Fruit fly (Drosophila melanogaster) whole organism, prepupa: ENCODE measurements around the gene bur.

Source experiments
- CG16779 ChIP-seq: fragments of 200-800 bp; sonication (Bioruptor generic); optimal IDR thresholded peaks from 3 replicates; lab custom pipeline; 2017; ENCODE audit warnings: missing biosample characterization, mild to moderate bottlenecking, missing genetic modification characterization
- CG3919 ChIP-seq: fragments of 200-800 bp; sonication (Bioruptor generic); optimal IDR thresholded peaks from 3 replicates; lab custom pipeline; 2016; ENCODE audit warnings: missing biosample characterization, missing genetic modification characterization
- CG6854 ChIP-seq: fragments of 200-800 bp; sonication (Bioruptor generic); optimal IDR thresholded peaks from 2 replicates; lab custom pipeline; 2017; ENCODE audit warnings: missing biosample characterization, mild to moderate bottlenecking, missing genetic modification characterization
- CG8632 ChIP-seq: fragments of 200-800 bp; sonication (Bioruptor generic); optimal IDR thresholded peaks from 3 replicates; lab custom pipeline; 2016; ENCODE audit warnings: missing biosample characterization, missing genetic modification characterization
- Lpt ChIP-seq: fragments of 200-800 bp; sonication (Bioruptor generic); optimal IDR thresholded peaks from 3 replicates; lab custom pipeline; 2016; ENCODE audit warnings: missing biosample characterization, missing genetic modification characterization
- eg ChIP-seq: fragments of 200-800 bp; sonication (Bioruptor generic); IDR thresholded peaks from 3 replicates; pipeline ENCODE4 v1.3.6; 2022; ENCODE audit warnings: missing biosample characterization, missing genetic modification characterization

DNA sequence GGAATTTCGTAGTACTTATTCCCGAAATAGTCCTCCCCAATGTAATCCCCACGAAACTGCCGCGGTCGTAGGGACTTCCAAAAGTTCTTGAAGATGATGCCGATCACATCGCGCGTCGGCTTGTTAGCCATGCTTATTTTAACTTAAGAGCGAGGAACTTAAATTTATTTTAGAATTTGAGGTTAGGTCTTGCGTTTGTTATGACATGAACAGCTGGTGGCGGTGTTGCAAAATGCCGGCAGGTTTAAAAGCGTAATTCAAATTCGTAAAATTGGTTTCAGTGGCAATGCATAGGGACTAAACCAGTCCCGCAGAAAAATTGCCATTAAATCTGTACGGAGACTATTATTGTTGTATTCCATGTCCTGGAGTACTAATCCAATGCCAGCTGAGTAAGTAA is 13.1 kb downstream of the bur start:
- TF ChIP-seq eg (GFP tag; lab: Robert Waterston, UW) (no peak), CG16779 (tag; lab: Kevin White, UChicago) (no peak), CG6854 (GFP tag; lab: Kevin White, UChicago) (no peak), Lpt (no peak), CG3919 (GFP tag; lab: Kevin White, UChicago) (no peak), CG8632 (GFP tag; lab: Kevin White, UChicago) (no peak)
